Fruit fly (Drosophila melanogaster): ENCODE results near the gene CG13962.

dm6 chr2L:19769703-19770102, 44.6 kb downstream of the CG13962 start:
- TF ChIP-seq Clk (GFP tag; optimal IDR thresholded peaks at IDR 0.05) (no peak), cnc (optimal IDR thresholded peaks at IDR 0.05) (no peak), Crg-1 (GFP tag; optimal IDR thresholded peaks at IDR 0.05) (no peak), CG11617 (GFP tag; optimal IDR thresholded peaks at IDR 0.05) (no peak), pad (GFP tag; optimal IDR thresholded peaks at IDR 0.05) (no peak)

Data from whole organism, adult.